Worm (Caenorhabditis elegans) whole organism, L4/young adult: ENCODE data around the gene ads-1.

Experiments
- W03F9.2 ChIP-seq: fragments of 150-350 bp; optimal IDR thresholded peaks from 2 replicates; lab custom pipeline; 2014; ENCODE audit warnings: missing biosample characterization, missing genetic modification characterization
- dao-5 ChIP-seq: sonication (generic microtip); optimal IDR thresholded peaks from 2 replicates; lab custom pipeline; 2016; ENCODE audit warnings: missing genotype, missing genetic modification characterization, moderate library complexity, missing compliant biosample characterization
- him-1 ChIP-seq: sonication (generic microtip); optimal IDR thresholded peaks from 2 replicates; lab custom pipeline; 2016; ENCODE audit warnings: missing genotype, missing genetic modification reagents, missing genetic modification characterization, missing compliant biosample characterization

Gene ads-1

DNA sequence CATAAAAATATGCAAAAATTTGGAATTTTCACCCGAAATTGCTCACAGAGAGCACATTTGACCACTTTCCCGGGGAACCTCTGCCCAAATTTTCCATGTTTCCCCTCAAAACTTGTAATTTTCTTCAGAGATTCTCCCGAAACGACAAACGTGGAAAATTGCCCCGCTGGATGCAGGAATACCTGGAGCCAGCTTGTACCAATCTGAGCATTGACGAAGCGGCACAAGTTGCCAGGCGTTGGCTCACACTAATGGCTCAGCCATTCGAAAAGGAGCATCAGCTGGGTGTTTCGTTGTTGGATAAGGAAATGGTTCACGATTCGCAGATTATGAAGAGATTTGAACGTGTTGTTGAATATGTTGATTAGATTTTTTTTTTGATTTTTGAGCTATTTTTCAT lies 15.8 kb downstream of the ads-1 start:
- TF ChIP-seq W03F9.2 (no peak), dao-5 (no peak), him-1 (no peak)

DNA sequence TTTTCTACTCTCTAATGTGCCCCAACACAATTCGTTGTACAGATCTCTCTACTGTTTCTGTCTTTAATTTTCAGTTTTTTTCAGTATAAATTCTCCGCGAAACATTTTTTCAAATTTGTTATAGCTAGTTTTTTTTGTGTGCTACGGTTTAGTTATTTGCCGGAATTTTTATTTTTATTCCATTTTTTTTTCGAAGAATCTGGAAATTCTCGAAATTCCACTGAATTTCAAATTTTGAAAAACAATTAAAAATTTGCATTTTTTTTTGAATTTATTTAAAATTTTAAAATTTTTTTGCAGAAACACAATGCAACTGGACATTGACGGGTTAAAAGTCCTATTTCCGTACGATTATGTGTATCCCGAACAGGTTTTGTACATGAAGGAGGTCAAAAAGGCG lies 33.6 kb downstream of the ads-1 start, which contains the start of gene xpd-1:
xpd-1 (plus strand) TSS at position 301 of the 400 bp plus-strand sequence.
- TF ChIP-seq W03F9.2 (no peak), dao-5 (no peak), him-1 (no peak)

DNA sequence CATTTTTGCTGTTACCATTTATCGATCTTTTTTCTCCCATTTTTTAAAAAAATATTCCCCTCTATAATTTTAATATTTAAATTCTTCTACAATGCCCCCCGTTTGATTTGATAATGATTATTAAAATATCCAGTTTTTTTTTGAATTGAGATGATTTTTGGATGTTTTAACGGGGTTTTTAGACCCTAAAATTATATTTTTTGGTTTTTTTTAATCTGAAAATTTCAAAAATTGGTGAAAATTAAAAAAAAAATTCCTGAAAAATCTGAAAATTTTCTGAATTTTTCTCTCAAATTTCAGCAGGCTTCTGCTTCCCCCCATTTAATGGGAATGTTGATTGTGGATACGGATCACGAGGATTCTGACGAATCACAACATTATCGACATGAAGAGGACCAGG lies 44.1 kb downstream of the ads-1 start, which contains the start of gene Y50D7A.3:
Y50D7A.3 (plus strand) TSS at position 301 of the 400 bp plus-strand sequence.
- no peak for TF ChIP-seq dao-5
- no peak for TF ChIP-seq W03F9.2
- TF ChIP-seq him-1 = no peak

DNA sequence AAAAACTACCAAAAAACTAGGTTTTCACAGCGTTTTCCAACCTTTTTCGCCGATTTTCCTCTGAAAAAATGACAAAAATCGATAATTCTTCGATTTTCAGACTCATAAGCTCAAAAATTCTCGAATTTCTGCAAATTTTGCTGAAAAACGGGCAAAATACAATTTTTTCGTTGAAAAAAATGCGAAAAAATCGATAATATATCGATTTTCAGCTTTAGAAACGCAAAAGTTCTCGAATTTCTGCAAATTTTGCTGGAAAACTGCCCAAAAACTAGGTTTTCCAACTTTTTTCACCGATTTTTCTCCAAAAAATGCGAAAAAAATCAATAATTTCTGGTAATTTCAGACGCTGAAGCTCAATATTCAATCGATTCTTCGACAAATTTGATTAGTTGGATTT lies 46.9 kb downstream of the ads-1 start:
- TF ChIP-seq dao-5 = no peak
- no peak for TF ChIP-seq W03F9.2
- TF ChIP-seq him-1 = no peak
